Worm (Caenorhabditis elegans): ENCODE results near the gene srv-2.

Gene srv-2

DNA sequence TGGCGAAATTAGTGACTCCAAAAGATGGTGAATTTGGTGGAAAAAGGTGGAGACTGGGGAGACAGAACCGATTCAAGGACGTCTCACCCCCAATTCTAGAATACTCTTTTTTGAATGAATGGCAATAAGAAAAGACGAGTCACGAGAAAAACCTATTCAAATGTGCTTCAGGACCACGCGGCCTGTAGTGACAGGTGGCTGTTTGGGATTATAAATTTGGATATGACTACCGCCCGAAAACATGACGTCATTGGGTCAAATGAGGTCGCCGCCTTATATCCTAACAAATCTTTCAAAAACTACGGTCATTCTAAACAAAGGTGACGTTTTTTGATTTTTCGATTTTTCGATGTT is 48.1 kb downstream of the srv-2 start (continued):
- TF ChIP-seq egl-27 (tag; optimal IDR thresholded peaks at IDR 0.05): no peak
- no peak for TF ChIP-seq hlh-4 (tag; optimal IDR thresholded peaks at IDR 0.05)
- TF ChIP-seq ztf-11 (tag; optimal IDR thresholded peaks at IDR 0.05): peak in 1 of 2 experiments; percentile 79
- TF ChIP-seq vab-15 (tag; optimal IDR thresholded peaks at IDR 0.05): no peak
- TF ChIP-seq C16A3.4 (tag; optimal IDR thresholded peaks at IDR 0.05): peak; percentile 7
- peak; percentile 59 for TF ChIP-seq mep-1 (tag; optimal IDR thresholded peaks at IDR 0.05)
- peak; percentile 17 for TF ChIP-seq rnt-1 (tag; optimal IDR thresholded peaks at IDR 0.05)

ce11 chrII:10553377-10554045 is 48.6 kb downstream of the srv-2 start:
- TF ChIP-seq xbp-1 (tag; optimal IDR thresholded peaks at IDR 0.05): no peak
- TF ChIP-seq rnt-1 (tag; optimal IDR thresholded peaks at IDR 0.05): peak; percentile 28
- no peak for TF ChIP-seq efl-3 (GFP tag; optimal IDR thresholded peaks at IDR 0.05)
- TF ChIP-seq ama-1 (optimal IDR thresholded peaks at IDR 0.05): peak; percentile 73
- peak in 1 of 2 experiments; percentile 3 for TF ChIP-seq lin-35 (GFP tag; optimal IDR thresholded peaks at IDR 0.05)
- peak; percentile 4 for TF ChIP-seq lin-14 (GFP tag; optimal IDR thresholded peaks at IDR 0.05)
- TF ChIP-seq efl-1 (optimal IDR thresholded peaks at IDR 0.05): no peak
- TF ChIP-seq efl-1 (GFP tag; optimal IDR thresholded peaks at IDR 0.05 in 1 of 2): peak in 1 of 2 experiments; percentile 33

DNA sequence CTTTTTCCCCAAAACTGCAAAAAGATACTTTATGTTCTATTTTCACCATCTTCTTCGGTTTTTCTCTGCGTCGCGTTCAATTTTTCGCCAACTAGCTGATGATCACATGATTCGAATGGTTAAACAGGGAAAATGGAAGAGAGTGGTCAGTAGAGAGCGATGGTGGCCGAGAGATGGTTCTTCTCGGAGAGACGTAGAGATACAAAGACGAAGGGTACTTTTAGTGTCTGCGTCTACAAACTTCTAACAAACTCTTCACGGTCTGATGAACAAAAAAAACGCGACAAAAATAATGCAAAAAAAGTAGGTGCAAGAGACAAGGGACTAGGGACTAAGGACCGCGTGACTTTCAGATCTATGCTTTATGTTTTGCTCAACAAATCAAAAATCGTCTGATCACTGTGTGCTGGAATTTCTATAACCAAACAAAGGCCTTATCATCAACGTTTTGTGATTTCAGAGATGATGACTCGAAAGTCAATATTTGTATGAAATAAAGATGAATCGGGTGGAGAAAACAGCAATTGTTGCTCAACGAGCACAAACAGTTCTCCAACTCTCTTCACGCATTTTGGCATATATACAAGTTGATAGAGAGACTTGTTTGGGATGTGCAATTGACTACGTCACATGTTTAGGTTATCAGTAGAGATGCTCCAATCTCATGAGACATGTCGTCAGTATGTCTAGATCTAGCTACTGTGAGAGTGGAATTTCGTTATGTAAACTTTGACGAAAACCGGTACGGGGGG is 49.9 kb downstream of the srv-2 start:
- TF ChIP-seq fkh-8 (tag; optimal IDR thresholded peaks at IDR 0.05): peak; percentile 95
- TF ChIP-seq mab-9 (GFP tag; IDR thresholded peaks at IDR 0.05): peak; percentile 68
- peak; percentile 95 for TF ChIP-seq unc-130 (tag; optimal IDR thresholded peaks at IDR 0.05)
- TF ChIP-seq C16A3.4 (tag; optimal IDR thresholded peaks at IDR 0.05): peak; percentile 87
- peak; percentile 81 for TF ChIP-seq fkh-10 (GFP tag; optimal IDR thresholded peaks at IDR 0.05)
- TF ChIP-seq nhr-90 (tag; optimal IDR thresholded peaks at IDR 0.05; ENCODE audit: poor library complexity): peak; percentile 95
- peak; percentile 72 for TF ChIP-seq sox-4 (tag; optimal IDR thresholded peaks at IDR 0.05)
- peak; percentile 85 for TF ChIP-seq lin-39 (tag; optimal IDR thresholded peaks at IDR 0.05)
- TF ChIP-seq ces-1 (GFP tag; optimal IDR thresholded peaks at IDR 0.05): no peak
- no peak for TF ChIP-seq sptf-1 (tag; optimal IDR thresholded peaks at IDR 0.05)
- peak; percentile 96 for TF ChIP-seq skn-1 (tag; optimal IDR thresholded peaks at IDR 0.05)
- no peak for TF ChIP-seq Y116A8C.19 (tag; optimal IDR thresholded peaks at IDR 0.05; ENCODE audit: borderline replicate concordance)
- peak; percentile 76 for TF ChIP-seq ceh-88 (GFP tag; IDR thresholded peaks at IDR 0.05)
- TF ChIP-seq ztf-4 (tag; optimal IDR thresholded peaks at IDR 0.05): peak; percentile 95
- TF ChIP-seq mef-2 (tag; optimal IDR thresholded peaks at IDR 0.05): peak; percentile 94
- TF ChIP-seq C34B4.2 (tag; optimal IDR thresholded peaks at IDR 0.05): no peak
- peak; percentile 93 for TF ChIP-seq hpl-2 (GFP tag; optimal IDR thresholded peaks at IDR 0.05)
- TF ChIP-seq ceh-63 (GFP tag; optimal IDR thresholded peaks at IDR 0.05): peak; percentile 21
- no peak for TF ChIP-seq alr-1 (tag; optimal IDR thresholded peaks at IDR 0.05; ENCODE audit: borderline replicate concordance)
- peak; percentile 82 for TF ChIP-seq C04F5.9 (tag; optimal IDR thresholded peaks at IDR 0.05)
- TF ChIP-seq nhr-12 (tag; optimal IDR thresholded peaks at IDR 0.05): no peak
- TF ChIP-seq nhr-84 (tag; optimal IDR thresholded peaks at IDR 0.05): no peak
- no peak for TF ChIP-seq nhr-76 (tag; optimal IDR thresholded peaks at IDR 0.05)
- TF ChIP-seq zag-1 (tag; optimal IDR thresholded peaks at IDR 0.05): peak; percentile 63
- no peak for TF ChIP-seq ets-5 (GFP tag; IDR thresholded peaks at IDR 0.05)
- no peak for TF ChIP-seq hlh-4 (tag; optimal IDR thresholded peaks at IDR 0.05)
- peak; percentile 96 for TF ChIP-seq swsn-7 (tag; optimal IDR thresholded peaks at IDR 0.05)
- TF ChIP-seq nhr-77 (tag; optimal IDR thresholded peaks at IDR 0.05): peak; percentile 89
- TF ChIP-seq vab-15 (tag; optimal IDR thresholded peaks at IDR 0.05): peak; percentile 21
- peak; percentile 49 for TF ChIP-seq F16B12.6 (tag; optimal IDR thresholded peaks at IDR 0.05)
- peak in 3 of 6 experiments; percentile 26 to 97 (median 96) for TF ChIP-seq elt-3 (tag; optimal IDR thresholded peaks at IDR 0.05)
- peak; percentile 87 to 91 for TF ChIP-seq efl-1 (optimal IDR thresholded peaks at IDR 0.05)
- TF ChIP-seq efl-1 (GFP tag; optimal IDR thresholded peaks at IDR 0.05 in 1 of 2): peak; percentile 60 to 97
- TF ChIP-seq snpc-4 (tag; optimal IDR thresholded peaks at IDR 0.05): peak; percentile 77
- TF ChIP-seq tlp-1 (tag; optimal IDR thresholded peaks at IDR 0.05): no peak
- TF ChIP-seq mdl-1 (tag; optimal IDR thresholded peaks at IDR 0.05): peak; percentile 32 to 96
- TF ChIP-seq aha-1 (tag; optimal IDR thresholded peaks at IDR 0.05): peak; percentile 87
- peak; percentile 11 for TF ChIP-seq ceh-90 (tag; optimal IDR thresholded peaks at IDR 0.05)
